Worm (Caenorhabditis elegans) whole organism, L3 larva: Measurements from ENCODE around the gene skr-21.

ENCODE experiments used
- egl-5 ChIP-seq: fragments of 150-350 bp; optimal IDR thresholded peaks from 2 replicates; lab custom pipeline; 2017; ENCODE audit warnings: missing biosample characterization, missing genetic modification reagents, missing genetic modification characterization, inconsistent platforms
- hmg-11 ChIP-seq: sonication (generic microtip); optimal IDR thresholded peaks from 2 replicates; lab custom pipeline; 2016; ENCODE audit warnings: missing genetic modification characterization, missing compliant biosample characterization
- nhr-237 ChIP-seq: fragments of 150-350 bp; optimal IDR thresholded peaks from 2 replicates; lab custom pipeline; 2014; ENCODE audit warnings: missing biosample characterization, missing genetic modification characterization
- nhr-28 ChIP-seq: fragments of 150-350 bp; optimal IDR thresholded peaks from 2 replicates; lab custom pipeline; 2014; ENCODE audit warnings: missing biosample characterization, missing genetic modification characterization
- pqm-1 ChIP-seq: fragments of 150-350 bp; optimal IDR thresholded peaks from 2 replicates; lab custom pipeline; 2017; ENCODE audit warnings: missing biosample characterization, missing genetic modification characterization, inconsistent platforms
- sea-2 ChIP-seq: fragments of 150-350 bp; sonication (generic microtip); optimal IDR thresholded peaks from 4 replicates; lab custom pipeline; 2014; ENCODE audit warnings: missing biosample characterization, missing genetic modification reagents, missing genetic modification characterization

DNA sequence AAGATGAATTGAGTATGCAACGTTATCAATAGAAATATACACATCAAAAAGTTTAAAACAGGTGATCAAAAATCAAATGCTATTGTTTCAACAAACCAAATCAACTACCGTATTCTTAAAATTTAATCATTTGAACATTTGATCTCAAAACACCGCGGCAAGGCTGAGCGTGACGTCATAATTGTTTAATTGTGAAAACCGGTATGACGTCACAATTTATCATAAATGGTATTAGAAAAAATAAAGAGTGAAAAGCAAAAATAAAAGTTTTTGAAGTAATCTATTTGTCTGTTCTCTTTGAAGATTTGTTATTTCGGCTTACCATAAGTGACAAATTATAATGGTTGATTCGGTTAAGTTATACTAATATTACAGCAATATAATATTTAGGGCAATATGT, 1.3 kb upstream of the skr-21 start:
- TF ChIP-seq nhr-237 (tag; lab: Kevin White, UChicago) = no peak
- no peak for TF ChIP-seq nhr-28 (tag; lab: Kevin White, UChicago)
- no peak for TF ChIP-seq hmg-11
- no peak for TF ChIP-seq sea-2 (GFP tag; lab: Kevin White, UChicago)
- TF ChIP-seq pqm-1 (tag; lab: Kevin White, UChicago) = no peak
- TF ChIP-seq egl-5 (tag; lab: Kevin White, UChicago) = no peak
